Fruit fly (Drosophila melanogaster) whole organism, embryonic: ENCODE measurements around the gene CG15506.

ENCODE experiments used
- ATbp ChIP-seq: fragments of 200-800 bp; sonication (Bioruptor generic); optimal IDR thresholded peaks from 2 replicates; lab custom pipeline; 2017; ENCODE audit warnings: missing biosample characterization, mild to moderate bottlenecking, missing genetic modification characterization, missing genetic modification reagents
- CG11504 ChIP-seq: fragments of 200-800 bp; sonication (Bioruptor generic); optimal IDR thresholded peaks from 3 replicates; lab custom pipeline; 2019; ENCODE audit warnings: missing biosample characterization, mild to moderate bottlenecking, missing genetic modification characterization, moderate library complexity
- CG17385 ChIP-seq: fragments of 200-800 bp; sonication (Bioruptor generic); optimal IDR thresholded peaks from 3 replicates; lab custom pipeline; 2018; ENCODE audit warnings: missing biosample characterization, mild to moderate bottlenecking, missing genetic modification characterization
- CG6765 ChIP-seq: fragments of 200-800 bp; sonication (Bioruptor generic); optimal IDR thresholded peaks from 3 replicates; lab custom pipeline; 2017; ENCODE audit warnings: missing biosample characterization, mild to moderate bottlenecking, missing genetic modification characterization
- CG8290 ChIP-seq, 3 experiments: fragments of 200-800 bp; sonication (Bioruptor generic); optimal IDR thresholded peaks; 2 replicates each; lab custom pipeline; 2016 to 2019; ENCODE audit warnings: missing biosample characterization in 3 of 3, missing genetic modification characterization in 3 of 3, mild to moderate bottlenecking in 2 of 3, moderate library complexity in 1 of 3
- Nf-YA ChIP-seq: fragments of 200-800 bp; sonication (Bioruptor generic); IDR thresholded peaks from 2 replicates; pipeline ENCODE4 v1.3.6; 2022; ENCODE audit warnings: missing biosample characterization, missing genetic modification characterization
- NfI ChIP-seq: fragments of 200-800 bp; sonication (Bioruptor generic); optimal IDR thresholded peaks from 3 replicates; lab custom pipeline; 2018; ENCODE audit warnings: missing biosample characterization, mild to moderate bottlenecking, missing genetic modification characterization, moderate library complexity
- Sox100B ChIP-seq: fragments of 200-800 bp; sonication (Bioruptor generic); optimal IDR thresholded peaks from 3 replicates; lab custom pipeline; 2018; ENCODE audit warnings: missing biosample characterization, mild to moderate bottlenecking, missing genetic modification characterization
- Ssrp ChIP-seq: fragments of 200-800 bp; sonication (Bioruptor generic); optimal IDR thresholded peaks from 2 replicates; lab custom pipeline; 2018; ENCODE audit warnings: missing biosample characterization, mild to moderate bottlenecking, missing genetic modification characterization, moderate library complexity
- exex ChIP-seq: fragments of 200-800 bp; sonication (Bioruptor generic); optimal IDR thresholded peaks from 4 replicates; lab custom pipeline; 2018; ENCODE audit warnings: missing biosample characterization, mild to moderate bottlenecking, missing genetic modification characterization, moderate library complexity
- ham ChIP-seq: fragments of 200-800 bp; sonication (Bioruptor generic); IDR thresholded peaks from 2 replicates; pipeline ENCODE4 v1.3.6; 2022; ENCODE audit warnings: missing biosample characterization, missing genetic modification characterization
- pros ChIP-seq: fragments of 200-800 bp; sonication (Bioruptor generic); optimal IDR thresholded peaks from 3 replicates; lab custom pipeline; 2019; ENCODE audit warnings: missing biosample characterization, mild to moderate bottlenecking, missing genetic modification characterization, moderate library complexity
- unpg ChIP-seq: fragments of 200-800 bp; sonication (Bioruptor generic); optimal IDR thresholded peaks from 3 replicates; lab custom pipeline; 2018; ENCODE audit warnings: missing biosample characterization, mild to moderate bottlenecking, missing genetic modification characterization, moderate library complexity

- TF ChIP-seq unpg (GFP tag; lab: Kevin White, UChicago) (no peak), CG17385 (GFP tag; lab: Kevin White, UChicago) (no peak), exex (tag; lab: Kevin White, UChicago) (no peak), CG11504 (tag; lab: Kevin White, UChicago) (peak; percentile 31), ham (GFP tag; lab: Robert Waterston, UW) (no peak), ATbp (no peak), pros (GFP tag; lab: Kevin White, UChicago) (no peak), CG6765 (no peak), NfI (GFP tag; lab: Kevin White, UChicago) (no peak), Sox100B (GFP tag; lab: Kevin White, UChicago) (no peak), Nf-YA (GFP tag; lab: Robert Waterston, UW) (no peak), CG8290 (GFP tag; optimal IDR thresholded peaks at IDR 0.05; lab: Kevin White, UChicago) (no peak), CG8290 (tag; optimal IDR thresholded peaks at IDR 0.05; lab: Kevin White, UChicago) (no peak), Ssrp (tag; lab: Kevin White, UChicago) (no peak)
Observed at dm6 chr3R:29758129-29758733, 39.8 kb downstream of the CG15506 start.
